Fruit fly (Drosophila melanogaster): ENCODE data around the gene CG5854.

The CG5854 gene

dm6 chr3R:23887096-23887421 lies 46.7 kb upstream of the CG5854 start:
- peak; percentile 8 for TF ChIP-seq CG8089 (GFP tag; optimal IDR thresholded peaks at IDR 0.05)
- TF ChIP-seq ttk (GFP tag; IDR thresholded peaks at IDR 0.05), result peak; percentile 94
- TF ChIP-seq hth (optimal IDR thresholded peaks at IDR 0.05), result no peak
- no peak for TF ChIP-seq pan (optimal IDR thresholded peaks at IDR 0.05)
- peak in 1 of 2 experiments; percentile 90 for TF ChIP-seq pan (GFP tag; optimal IDR thresholded peaks at IDR 0.05 in 1 of 2, IDR thresholded peaks at IDR 0.05 in 1 of 2)
- peak; percentile 85 for TF ChIP-seq Rx (GFP tag; IDR thresholded peaks at IDR 0.05)
- TF ChIP-seq al (GFP tag; IDR thresholded peaks at IDR 0.05), result peak; percentile 54
- TF ChIP-seq z (GFP tag; IDR thresholded peaks at IDR 0.05), result peak; percentile 70
- TF ChIP-seq CG8944 (GFP tag; optimal IDR thresholded peaks at IDR 0.05), result peak; percentile 4
- no peak for TF ChIP-seq CG1832 (GFP tag; optimal IDR thresholded peaks at IDR 0.05)
- TF ChIP-seq Med (GFP tag), result peak; percentile 74
- peak; percentile 76 for TF ChIP-seq CG10565 (GFP tag; optimal IDR thresholded peaks at IDR 0.05)
- peak; percentile 92 for TF ChIP-seq sqz (GFP tag; optimal IDR thresholded peaks at IDR 0.05)
- TF ChIP-seq Atf3 (GFP tag; optimal IDR thresholded peaks at IDR 0.05), result peak; percentile 19
- TF ChIP-seq twi (tag; optimal IDR thresholded peaks at IDR 0.05), result peak; percentile 86
- TF ChIP-seq Blimp-1 (GFP tag; optimal IDR thresholded peaks at IDR 0.05), result peak; percentile 98
- no peak for TF ChIP-seq CG6791 (GFP tag; IDR thresholded peaks at IDR 0.05; ENCODE audit: partially characterized antibody)
- peak; percentile 47; the same call in 1 of the 3 replicates for TF ChIP-seq CG2199 (GFP tag; IDR thresholded peaks at IDR 0.05)
- peak; percentile 96 for TF ChIP-seq trem (tag; optimal IDR thresholded peaks at IDR 0.05)
- no peak for TF ChIP-seq CG4282 (GFP tag; optimal IDR thresholded peaks at IDR 0.05)
- TF ChIP-seq HLHmδ (GFP tag; optimal IDR thresholded peaks at IDR 0.05), result no peak
- peak; percentile 95 for TF ChIP-seq CG7839 (tag; optimal IDR thresholded peaks at IDR 0.05)
- TF ChIP-seq rib (GFP tag; IDR thresholded peaks at IDR 0.05), result peak; percentile 51; the same call in 1 of the 2 replicates
- TF ChIP-seq eve (GFP tag; optimal IDR thresholded peaks at IDR 0.05), result peak in 1 of 2 experiments; percentile 95
- TF ChIP-seq CG3407 (GFP tag; optimal IDR thresholded peaks at IDR 0.05), result peak; percentile 90
- TF ChIP-seq CG12659 (GFP tag; optimal IDR thresholded peaks at IDR 0.05), result peak; percentile 86
- TF ChIP-seq CG9215 (GFP tag; IDR thresholded peaks at IDR 0.05), result peak; percentile 78
- no peak for TF ChIP-seq Dll (GFP tag; IDR thresholded peaks at IDR 0.05; ENCODE audit: partially characterized antibody)
- TF ChIP-seq CG5953 (GFP tag; IDR thresholded peaks at IDR 0.05), result peak; percentile 81
- TF ChIP-seq NfI (GFP tag; optimal IDR thresholded peaks at IDR 0.05), result peak; percentile 86
- TF ChIP-seq CG1602 (GFP tag; optimal IDR thresholded peaks at IDR 0.05), result peak; percentile 92
- peak; percentile 35 for TF ChIP-seq Atf-2 (GFP tag; optimal IDR thresholded peaks at IDR 0.05)
- no peak for TF ChIP-seq bbx (GFP tag; IDR thresholded peaks at IDR 0.05; ENCODE audit: partially characterized antibody)
- peak; percentile 35 for TF ChIP-seq CG6765 (GFP tag; optimal IDR thresholded peaks at IDR 0.05)
- TF ChIP-seq Fer2 (tag; optimal IDR thresholded peaks at IDR 0.05), result peak; percentile 74
- peak; percentile 98 for TF ChIP-seq CG18262 (tag; optimal IDR thresholded peaks at IDR 0.05)
- TF ChIP-seq chif (GFP tag; optimal IDR thresholded peaks at IDR 0.05), result peak; percentile 38 to 72
- no peak for TF ChIP-seq jumu (GFP tag; optimal IDR thresholded peaks at IDR 0.05)
- TF ChIP-seq crc (GFP tag; optimal IDR thresholded peaks at IDR 0.05), result no peak
- TF ChIP-seq Xbp1 (GFP tag; optimal IDR thresholded peaks at IDR 0.05), result peak; percentile 92
- peak; percentile 22 for TF ChIP-seq Bteb2 (GFP tag; optimal IDR thresholded peaks at IDR 0.05)
- TF ChIP-seq CG8478 (optimal IDR thresholded peaks at IDR 0.05), result no peak
- peak; percentile 69 for TF ChIP-seq stwl (tag; optimal IDR thresholded peaks at IDR 0.05)
- no peak for TF ChIP-seq Dip2 (GFP tag; IDR thresholded peaks at IDR 0.05)
- peak; percentile 56 for TF ChIP-seq CG7987 (GFP tag; optimal IDR thresholded peaks at IDR 0.05)
- peak; percentile 49 for TF ChIP-seq CG3838 (GFP tag; optimal IDR thresholded peaks at IDR 0.05)
- peak; percentile 86 for TF ChIP-seq CG4707 (GFP tag; optimal IDR thresholded peaks at IDR 0.05)
- TF ChIP-seq danr (GFP tag; IDR thresholded peaks at IDR 0.05), result peak; percentile 81
- peak; percentile 80 for TF ChIP-seq caup (GFP tag; optimal IDR thresholded peaks at IDR 0.05; ENCODE audit: severe bottlenecking)
- TF ChIP-seq BEAF-32 (GFP tag; optimal IDR thresholded peaks at IDR 0.05), result no peak
- TF ChIP-seq CHES-1-like (GFP tag; optimal IDR thresholded peaks at IDR 0.05), result no peak
- no peak for TF ChIP-seq Bgb (GFP tag; IDR thresholded peaks at IDR 0.05; ENCODE audit: partially characterized antibody)
